Fruit fly (Drosophila melanogaster): ENCODE measurements around the gene Pcd.

DNA sequence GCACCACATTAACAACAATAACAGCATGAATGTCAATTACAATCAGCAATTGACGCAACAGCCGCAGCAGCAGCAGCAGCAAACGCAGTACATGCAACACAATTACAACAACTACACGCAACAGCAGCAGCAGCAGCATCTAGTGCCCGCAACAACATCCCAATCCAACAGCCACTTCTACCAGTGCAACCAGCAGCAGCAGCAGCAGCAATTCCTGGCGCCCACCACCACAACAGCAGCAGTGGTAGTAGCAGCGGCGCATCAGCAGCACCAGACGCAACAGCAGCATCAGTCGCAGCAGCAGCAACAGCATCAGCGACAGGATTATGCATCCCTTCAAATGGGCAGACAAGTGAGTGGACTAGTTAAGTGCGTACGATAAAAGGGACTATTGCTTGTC lies 44.3 kb downstream of the Pcd start:
- TF ChIP-seq D1 (tag; optimal IDR thresholded peaks at IDR 0.05): no peak
- no peak for TF ChIP-seq Pif1B (GFP tag; optimal IDR thresholded peaks at IDR 0.05)
- TF ChIP-seq CG34367 (tag; optimal IDR thresholded peaks at IDR 0.05): no peak
- no peak for TF ChIP-seq Pif1A (GFP tag; optimal IDR thresholded peaks at IDR 0.05)
- no peak for TF ChIP-seq Ets98B (GFP tag; IDR thresholded peaks at IDR 0.05)
- TF ChIP-seq CG13204 (GFP tag; optimal IDR thresholded peaks at IDR 0.05): no peak
- no peak for TF ChIP-seq gl (tag; optimal IDR thresholded peaks at IDR 0.05)
- no peak for TF ChIP-seq CG32121 (GFP tag; IDR thresholded peaks at IDR 0.05)
- TF ChIP-seq EcR (GFP tag; optimal IDR thresholded peaks at IDR 0.05): no peak
- no peak for TF ChIP-seq Snoo (tag; optimal IDR thresholded peaks at IDR 0.05)
- no peak for TF ChIP-seq CG8159 (tag; optimal IDR thresholded peaks at IDR 0.05)
- TF ChIP-seq rn (GFP tag; IDR thresholded peaks at IDR 0.05): no peak
